Fruit fly (Drosophila melanogaster): ENCODE data around the gene AhcyL1.
A peak's percentile ranks its signal among the peaks of the same experiment; 100 is the strongest.

The AhcyL1 gene

DNA sequence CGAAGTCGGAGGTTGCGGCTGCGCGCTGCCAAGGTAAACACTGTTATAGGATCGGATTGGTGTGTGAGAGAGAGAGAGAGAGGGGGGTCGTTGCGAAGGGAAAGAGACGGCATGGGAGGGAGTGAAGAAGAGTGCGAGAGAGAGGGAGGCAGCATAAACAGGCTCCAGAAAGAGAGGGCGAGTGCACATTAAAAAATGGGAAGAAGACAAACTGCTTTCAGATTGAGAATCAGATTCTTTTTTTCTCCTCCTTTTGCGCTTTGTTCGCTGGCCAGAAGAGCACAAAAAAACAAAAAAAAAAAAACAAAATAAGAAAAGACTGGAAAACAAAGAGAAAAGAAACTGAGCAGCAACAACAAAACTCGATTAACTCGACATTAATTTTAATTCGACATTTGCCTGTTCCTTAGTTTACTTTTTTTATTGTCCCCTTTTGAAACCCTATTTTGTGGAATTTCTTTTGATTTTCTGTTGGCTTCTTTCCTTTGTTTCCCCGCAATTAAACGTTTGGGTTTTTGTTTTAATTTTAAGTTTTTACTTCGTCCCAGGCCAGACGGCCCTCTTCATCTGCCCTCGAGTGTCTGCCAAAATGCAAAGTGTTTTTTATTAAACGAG lies 36.3 kb upstream of the AhcyL1 start (continued):
- no peak for TF ChIP-seq CG7368 (GFP tag; optimal IDR thresholded peaks at IDR 0.05)
- peak; percentile 42 for TF ChIP-seq esn (GFP tag; optimal IDR thresholded peaks at IDR 0.05)
- TF ChIP-seq fd59A (GFP tag; optimal IDR thresholded peaks at IDR 0.05) = peak; percentile 52
- TF ChIP-seq spab (GFP tag; optimal IDR thresholded peaks at IDR 0.05) = peak; percentile 75
- peak; percentile 38 for TF ChIP-seq acj6 (GFP tag; optimal IDR thresholded peaks at IDR 0.05)
- TF ChIP-seq Eip93F (GFP tag; optimal IDR thresholded peaks at IDR 0.05) = no peak
- peak; percentile 70 for TF ChIP-seq Ets96B (tag; optimal IDR thresholded peaks at IDR 0.05)
- TF ChIP-seq CG31627 (GFP tag; optimal IDR thresholded peaks at IDR 0.05) = peak; percentile 11
- TF ChIP-seq fd85E (GFP tag; optimal IDR thresholded peaks at IDR 0.05) = no peak
- TF ChIP-seq Sox15 (GFP tag; optimal IDR thresholded peaks at IDR 0.05) = no peak
- peak; percentile 92 for TF ChIP-seq ss (GFP tag; optimal IDR thresholded peaks at IDR 0.05)
- peak; percentile 11 for TF ChIP-seq CG32006 (GFP tag; optimal IDR thresholded peaks at IDR 0.05)
- peak; percentile 2 for TF ChIP-seq CG34406 (GFP tag; optimal IDR thresholded peaks at IDR 0.05)
- TF ChIP-seq CG11762 (GFP tag; optimal IDR thresholded peaks at IDR 0.05; ENCODE audit: insufficient read depth) = peak; percentile 4
- TF ChIP-seq CG6276 (GFP tag; optimal IDR thresholded peaks at IDR 0.05) = no peak
- TF ChIP-seq CG11902 (GFP tag; optimal IDR thresholded peaks at IDR 0.05) = no peak
- peak; percentile 72 for TF ChIP-seq Eip75B (GFP tag; optimal IDR thresholded peaks at IDR 0.05)
- peak; percentile 74 for TF ChIP-seq CG16779 (tag; optimal IDR thresholded peaks at IDR 0.05)
- peak; percentile 10 for TF ChIP-seq lz (GFP tag; optimal IDR thresholded peaks at IDR 0.05)
- peak; percentile 29 for TF ChIP-seq pdm3 (GFP tag; optimal IDR thresholded peaks at IDR 0.05)
- TF ChIP-seq Eip78C (GFP tag) = peak; percentile 50
- TF ChIP-seq Lpt (GFP tag; optimal IDR thresholded peaks at IDR 0.05) = peak; percentile 57
- TF ChIP-seq CG8632 (GFP tag; optimal IDR thresholded peaks at IDR 0.05) = peak; percentile 45
- peak; percentile 38 for TF ChIP-seq CG6792 (GFP tag; optimal IDR thresholded peaks at IDR 0.05)
- TF ChIP-seq cyc (GFP tag; optimal IDR thresholded peaks at IDR 0.05) = peak; percentile 18
- TF ChIP-seq eg (GFP tag; IDR thresholded peaks at IDR 0.05) = no peak; the same call in 2 of the 3 replicates
- peak; percentile 83 for TF ChIP-seq dsx (GFP tag; optimal IDR thresholded peaks at IDR 0.05; ENCODE audit: poor library complexity, severe bottlenecking)
- TF ChIP-seq Ets21C (GFP tag; optimal IDR thresholded peaks at IDR 0.05) = no peak
- peak in 1 of 2 experiments; percentile 34 for TF ChIP-seq salr (GFP tag; optimal IDR thresholded peaks at IDR 0.05)
- peak; percentile 35 for TF ChIP-seq achi (GFP tag; optimal IDR thresholded peaks at IDR 0.05)
- TF ChIP-seq CG15336 (GFP tag; IDR thresholded peaks at IDR 0.05) = peak; percentile 35; the same call in 1 of the 2 replicates
- peak; percentile 51 for TF ChIP-seq Hr39 (GFP tag; optimal IDR thresholded peaks at IDR 0.05)
- peak; percentile 12 for TF ChIP-seq CG6854 (GFP tag; optimal IDR thresholded peaks at IDR 0.05)
- TF ChIP-seq topi (GFP tag; optimal IDR thresholded peaks at IDR 0.05) = peak; percentile 29
- peak; percentile 27 for TF ChIP-seq Smox (GFP tag; optimal IDR thresholded peaks at IDR 0.05)
- no peak for TF ChIP-seq CG10631 (GFP tag; optimal IDR thresholded peaks at IDR 0.05)
- TF ChIP-seq fkh (GFP tag; optimal IDR thresholded peaks at IDR 0.05) = peak; percentile 46
- TF ChIP-seq CG3919 (GFP tag; optimal IDR thresholded peaks at IDR 0.05) = peak; percentile 15
- TF ChIP-seq CG6808 (GFP tag; optimal IDR thresholded peaks at IDR 0.05) = peak; percentile 86

DNA sequence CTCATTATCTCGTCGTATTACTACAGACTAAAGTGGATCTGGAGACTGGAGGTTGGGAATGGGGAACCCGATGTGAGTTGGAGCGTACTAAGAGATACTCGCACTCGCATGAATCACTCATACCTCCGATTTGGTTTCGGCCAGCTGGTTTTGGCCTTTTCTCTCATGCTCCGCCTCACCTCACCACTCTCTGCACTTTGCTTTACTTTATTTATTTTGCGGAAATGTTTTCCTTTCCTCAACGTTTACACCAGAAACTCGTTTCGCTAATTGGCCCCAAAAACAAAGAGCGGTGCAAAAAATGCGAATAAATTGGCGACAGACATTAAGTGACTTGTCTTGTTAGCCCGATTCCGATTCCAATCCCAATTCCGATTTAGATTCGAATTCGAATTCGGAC lies 35.3 kb upstream of the AhcyL1 start:
- TF ChIP-seq Smox (GFP tag; optimal IDR thresholded peaks at IDR 0.05) (no peak), Sox102F (GFP tag; optimal IDR thresholded peaks at IDR 0.05) (peak; percentile 23), Eip75B (GFP tag; optimal IDR thresholded peaks at IDR 0.05) (peak; percentile 14), CG8319 (GFP tag; optimal IDR thresholded peaks at IDR 0.05) (no peak), Eip78C (GFP tag) (peak; percentile 67), CG6276 (GFP tag; optimal IDR thresholded peaks at IDR 0.05) (peak; percentile 2), vri (GFP tag; optimal IDR thresholded peaks at IDR 0.05) (peak; percentile 45), cyc (GFP tag; optimal IDR thresholded peaks at IDR 0.05) (no peak), CG6854 (GFP tag; optimal IDR thresholded peaks at IDR 0.05) (peak; percentile 23), CG6163 (GFP tag; IDR thresholded peaks at IDR 0.05) (peak; percentile 37; the same call in 1 of the 3 replicates), CG15336 (GFP tag; IDR thresholded peaks at IDR 0.05) (0 out of 2 replicates have a peak, but pooled peaks have one; percentile 24), fd85E (GFP tag; optimal IDR thresholded peaks at IDR 0.05) (no peak)

All from whole organism, prepupa.